Fruit fly (Drosophila melanogaster): ENCODE measurements around the gene CG6675.

Gene CG6675

DNA sequence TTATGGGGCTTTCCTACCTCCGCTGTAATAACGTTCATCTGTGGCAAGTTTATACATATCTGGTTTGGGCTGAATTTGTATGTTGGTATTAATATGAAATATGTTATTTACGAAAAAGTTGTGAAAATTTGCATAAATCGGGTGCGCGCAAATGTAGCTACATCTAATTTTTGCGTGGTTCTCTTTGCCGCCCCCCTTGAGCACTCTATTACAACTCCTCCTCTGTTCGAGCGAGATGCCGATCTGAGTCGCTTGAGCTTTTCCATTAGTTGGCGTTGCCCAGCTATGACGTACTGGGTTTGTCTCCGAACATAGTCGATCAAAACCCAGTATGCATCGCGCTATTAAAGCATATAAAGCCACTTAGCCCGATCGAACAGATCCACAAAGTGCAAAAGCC is at the start of gene CG6675:
Gene CG6675, plus strand, starts transcription at position 301 of the 400 bp plus-strand sequence.
- no peak for TF ChIP-seq brk (GFP tag; optimal IDR thresholded peaks at IDR 0.05)
- TF ChIP-seq usp (GFP tag; optimal IDR thresholded peaks at IDR 0.05), result no peak
- TF ChIP-seq CG32264 (GFP tag; optimal IDR thresholded peaks at IDR 0.05), result no peak
- TF ChIP-seq tai (GFP tag; optimal IDR thresholded peaks at IDR 0.05), result no peak
- TF ChIP-seq dmrt93B (GFP tag; optimal IDR thresholded peaks at IDR 0.05), result no peak
- no peak for TF ChIP-seq Dif (GFP tag; optimal IDR thresholded peaks at IDR 0.05; ENCODE audit: partially characterized antibody)
- no peak for TF ChIP-seq HLH106 (tag; optimal IDR thresholded peaks at IDR 0.05)
- no peak for TF ChIP-seq N (GFP tag; optimal IDR thresholded peaks at IDR 0.05)
- TF ChIP-seq dl (GFP tag; optimal IDR thresholded peaks at IDR 0.05; ENCODE audit: insufficient read depth in 1 of 2, partially characterized antibody in 2 of 2), result no peak
- no peak for TF ChIP-seq fru (GFP tag; optimal IDR thresholded peaks at IDR 0.05)

DNA sequence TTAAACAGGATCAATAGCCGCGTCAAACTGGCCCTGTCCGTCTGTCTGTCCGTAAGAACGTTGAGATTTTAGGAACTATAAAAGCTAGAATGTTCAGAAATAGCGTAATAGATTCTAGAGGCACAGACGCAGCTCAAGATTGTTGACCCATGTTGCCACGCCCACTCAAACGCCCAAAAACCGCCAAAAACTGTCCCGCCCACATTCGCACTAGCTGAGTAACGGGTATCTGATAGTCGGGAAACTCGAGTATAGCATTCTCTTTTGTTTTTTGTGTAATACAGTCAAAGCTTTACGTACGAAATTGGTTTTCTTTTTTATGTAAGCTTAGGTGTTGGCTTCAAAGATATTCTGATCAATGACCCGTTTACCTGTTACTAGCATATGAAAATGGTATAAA is 48.9 kb upstream of the CG6675 start:
- TF ChIP-seq Hr83 (GFP tag; optimal IDR thresholded peaks at IDR 0.05; ENCODE audit: poor library complexity, severe bottlenecking), result no peak
- TF ChIP-seq fru (GFP tag; optimal IDR thresholded peaks at IDR 0.05), result no peak
- TF ChIP-seq Dfd (GFP tag; optimal IDR thresholded peaks at IDR 0.05), result peak; percentile 45
- TF ChIP-seq usp (GFP tag; optimal IDR thresholded peaks at IDR 0.05), result no peak
- no peak for TF ChIP-seq lola (GFP tag; optimal IDR thresholded peaks at IDR 0.05)

DNA sequence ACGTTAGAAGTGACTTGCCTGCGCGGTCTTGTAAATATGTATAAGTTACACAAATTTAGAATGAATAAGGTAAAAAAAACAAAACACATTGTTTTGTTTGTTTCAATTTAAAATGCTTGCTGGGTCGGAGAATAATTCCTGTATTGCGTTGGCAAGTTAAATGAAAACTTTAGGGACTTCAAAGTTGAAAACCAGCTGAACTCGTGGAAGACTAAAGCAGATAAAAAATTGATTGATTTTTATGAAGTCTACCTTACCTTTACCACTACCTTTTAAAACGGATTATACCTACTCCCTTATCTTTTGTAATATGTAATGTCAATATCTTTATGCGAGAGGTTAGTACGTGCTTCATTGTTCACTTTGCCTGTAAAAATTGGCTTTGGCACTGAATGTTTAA is 43.5 kb upstream of the CG6675 start, which contains the start of gene CG42597:
Gene CG42597, minus strand, starts transcription at position 101 of the 400 bp plus-strand sequence.
- TF ChIP-seq Rel (GFP tag; optimal IDR thresholded peaks at IDR 0.05) (no peak), Rel (tag; optimal IDR thresholded peaks at IDR 0.05) (no peak), ey (GFP tag; optimal IDR thresholded peaks at IDR 0.05) (no peak), GATAd (GFP tag; optimal IDR thresholded peaks at IDR 0.05) (no peak), HLH106 (tag; optimal IDR thresholded peaks at IDR 0.05) (no peak), foxo (GFP tag; optimal IDR thresholded peaks at IDR 0.05) (no peak), lola (GFP tag; optimal IDR thresholded peaks at IDR 0.05) (no peak), sv (GFP tag; optimal IDR thresholded peaks at IDR 0.05) (no peak), usp (GFP tag; optimal IDR thresholded peaks at IDR 0.05) (no peak), pan (optimal IDR thresholded peaks at IDR 0.05) (no peak), OdsH (GFP tag; optimal IDR thresholded peaks at IDR 0.05) (no peak), Dif (GFP tag; optimal IDR thresholded peaks at IDR 0.05; ENCODE audit: partially characterized antibody) (no peak), Dfd (GFP tag; optimal IDR thresholded peaks at IDR 0.05) (no peak), N (GFP tag; optimal IDR thresholded peaks at IDR 0.05) (no peak), dl (GFP tag; optimal IDR thresholded peaks at IDR 0.05; ENCODE audit: insufficient read depth in 1 of 2, partially characterized antibody in 2 of 2) (no peak), woc (GFP tag; optimal IDR thresholded peaks at IDR 0.05) (no peak), CG32264 (GFP tag; optimal IDR thresholded peaks at IDR 0.05) (no peak), tai (GFP tag; optimal IDR thresholded peaks at IDR 0.05) (no peak), Abd-B (GFP tag; optimal IDR thresholded peaks at IDR 0.05) (no peak)

DNA sequence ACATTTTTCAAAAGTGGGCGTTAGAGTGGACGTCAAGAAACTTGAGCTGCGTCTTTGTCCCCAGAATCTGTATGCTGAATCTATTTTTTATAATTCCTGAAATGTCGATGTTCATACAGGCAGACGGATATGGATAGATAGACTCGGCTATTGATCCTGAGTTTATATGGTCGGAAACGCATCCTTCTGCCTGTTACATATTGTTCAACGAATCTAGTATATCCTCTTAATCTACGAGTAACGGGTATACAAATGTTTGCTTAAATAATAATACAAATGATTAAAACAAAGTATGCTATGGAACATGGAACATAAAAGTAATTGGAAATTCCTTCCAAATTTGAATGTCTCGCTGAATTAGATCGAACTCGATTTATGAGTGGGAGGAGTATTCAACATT is 37.9 kb upstream of the CG6675 start, which contains the start of gene tplus3a:
Gene tplus3a, plus strand, starts transcription at position 301 of the 400 bp plus-strand sequence.
- TF ChIP-seq Dif (GFP tag; optimal IDR thresholded peaks at IDR 0.05; ENCODE audit: partially characterized antibody) (no peak), N (GFP tag; optimal IDR thresholded peaks at IDR 0.05) (no peak), CG9705 (GFP tag; optimal IDR thresholded peaks at IDR 0.05) (no peak)

DNA sequence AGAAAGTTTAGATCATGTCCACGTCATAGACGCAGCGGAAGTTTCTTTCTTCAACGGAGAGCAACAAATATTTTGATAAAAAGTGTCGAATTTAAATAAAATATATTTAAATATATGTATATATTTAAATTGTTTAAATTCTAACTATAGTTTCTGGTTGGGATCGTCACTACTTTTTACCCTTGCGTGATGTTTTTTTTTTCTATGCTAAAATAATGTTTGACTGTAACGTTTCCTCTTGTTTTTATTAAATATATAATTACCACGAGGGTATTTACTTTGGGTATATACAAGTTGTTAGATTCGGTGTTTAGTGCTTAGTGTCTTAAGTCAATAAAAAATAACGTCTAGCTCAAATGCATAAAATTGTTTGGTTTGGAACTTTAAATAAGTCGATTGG is 29.4 kb upstream of the CG6675 start, which contains the start of gene ttm3:
Gene ttm3, plus strand, starts transcription at position 301 of the 400 bp plus-strand sequence.
- TF ChIP-seq Jra (GFP tag; optimal IDR thresholded peaks at IDR 0.05), result no peak
- no peak for TF ChIP-seq CG9705 (GFP tag; optimal IDR thresholded peaks at IDR 0.05)
- no peak for TF ChIP-seq OdsH (GFP tag; optimal IDR thresholded peaks at IDR 0.05)
- TF ChIP-seq Dfd (GFP tag; optimal IDR thresholded peaks at IDR 0.05), result no peak

DNA sequence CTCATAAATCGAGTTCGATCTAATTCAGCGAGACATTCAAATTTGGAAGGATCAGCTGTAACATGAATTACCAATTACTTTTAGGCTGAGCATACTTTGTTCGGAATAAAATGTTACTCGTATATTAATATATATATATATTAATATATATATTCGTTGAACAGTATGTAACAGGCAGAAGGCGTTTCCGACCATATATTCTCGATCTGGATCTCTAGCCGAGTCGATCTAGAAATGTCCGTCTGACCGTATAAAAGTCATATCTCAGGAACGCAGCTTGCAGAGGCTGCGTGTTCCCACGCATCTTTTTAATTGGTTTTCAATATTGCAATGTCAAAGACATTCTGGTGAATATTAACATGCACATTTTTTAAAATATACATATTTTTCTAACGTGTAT is 4.5 kb upstream of the CG6675 start, which contains the start of gene tplus3b:
Gene tplus3b, minus strand, starts transcription at position 101 of the 400 bp plus-strand sequence.
- no peak for TF ChIP-seq Hnf4 (GFP tag; optimal IDR thresholded peaks at IDR 0.05)
- no peak for TF ChIP-seq br (GFP tag; optimal IDR thresholded peaks at IDR 0.05)
- no peak for TF ChIP-seq foxo (GFP tag; optimal IDR thresholded peaks at IDR 0.05)
- TF ChIP-seq ey (GFP tag; optimal IDR thresholded peaks at IDR 0.05), result no peak

DNA sequence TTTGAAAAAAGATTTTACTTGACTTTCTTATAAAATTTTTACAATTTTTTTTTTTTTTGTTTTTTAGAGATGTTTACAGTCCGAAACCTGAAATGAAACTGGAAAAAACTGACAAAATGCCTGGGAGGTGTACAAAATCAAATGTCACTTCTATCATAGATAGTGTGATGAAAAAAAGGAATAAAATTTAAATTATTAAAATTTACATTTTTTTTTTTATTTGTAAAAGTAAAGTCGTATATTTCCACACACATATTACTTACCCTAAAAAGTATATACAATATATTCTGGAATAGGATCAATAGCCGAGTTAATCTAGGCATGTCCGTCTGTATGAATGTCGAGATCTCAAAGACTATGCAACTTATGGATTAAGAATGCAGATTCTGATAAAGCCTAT is 3.4 kb upstream of the CG6675 start, which contains the start of gene CG15219:
Gene CG15219, minus strand, starts transcription at position 101 of the 400 bp plus-strand sequence.
- TF ChIP-seq Rel (GFP tag; optimal IDR thresholded peaks at IDR 0.05) (no peak), Rel (tag; optimal IDR thresholded peaks at IDR 0.05) (no peak), Mio (GFP tag; optimal IDR thresholded peaks at IDR 0.05) (no peak), Dif (GFP tag; optimal IDR thresholded peaks at IDR 0.05; ENCODE audit: partially characterized antibody) (no peak), CrebA (GFP tag; optimal IDR thresholded peaks at IDR 0.05; ENCODE audit: borderline replicate concordance) (no peak), dsf (GFP tag; optimal IDR thresholded peaks at IDR 0.05; ENCODE audit: borderline replicate concordance) (no peak), jim (GFP tag; optimal IDR thresholded peaks at IDR 0.05) (no peak), dl (GFP tag; optimal IDR thresholded peaks at IDR 0.05; ENCODE audit: insufficient read depth in 1 of 2, partially characterized antibody in 2 of 2) (no peak), GATAd (GFP tag; optimal IDR thresholded peaks at IDR 0.05) (no peak), ey (GFP tag; optimal IDR thresholded peaks at IDR 0.05) (no peak), lola (GFP tag; optimal IDR thresholded peaks at IDR 0.05) (no peak)
